Worm (Caenorhabditis elegans) whole organism, L1 larva: ENCODE data around the gene C15H11.10.

Experiments
- lin-13 ChIP-seq: fragments of 150-350 bp; optimal IDR thresholded peaks from 2 replicates; lab custom pipeline; 2014; ENCODE audit warnings: missing biosample characterization, missing genetic modification reagents, missing genetic modification characterization
- nhr-28 ChIP-seq: fragments of 150-350 bp; optimal IDR thresholded peaks from 2 replicates; lab custom pipeline; 2014; ENCODE audit warnings: missing biosample characterization, missing genetic modification characterization
- nhr-47 ChIP-seq: sonication (generic microtip); optimal IDR thresholded peaks from 2 replicates; lab custom pipeline; 2016; ENCODE audit warnings: mild to moderate bottlenecking, missing genetic modification characterization, moderate library complexity, missing compliant biosample characterization
- ztf-11 ChIP-seq, 2 experiments: sonication (generic microtip); optimal IDR thresholded peaks; 2 replicates each; lab custom pipeline; 2016 to 2017; ENCODE audit warnings: missing genetic modification characterization in 2 of 2, missing biosample characterization in 1 of 2, missing compliant biosample characterization in 1 of 2

- TF ChIP-seq ztf-11 (tag; optimal IDR thresholded peaks at IDR 0.05; lab: Kevin White, UChicago) (no peak), nhr-28 (no peak), nhr-47 (tag; lab: Kevin White, UChicago) (no peak), lin-13 (GFP tag; lab: Kevin White, UChicago) (no peak)
These were observed 47.3 kb downstream of the C15H11.10 start for ce11 chrV:14439236-14439635.
